Worm (Caenorhabditis elegans) whole organism, late embryonic: ENCODE results near the gene col-33.

Experiments used
- C38D4.7 ChIP-seq: fragments of 200-800 bp; sonication (Bioruptor generic); optimal IDR thresholded peaks from 2 replicates; lab custom pipeline; 2018; ENCODE audit warnings: mild to moderate bottlenecking, missing genetic modification characterization, moderate library complexity, missing compliant biosample characterization
- ceh-14 ChIP-seq: sonication (generic microtip); optimal IDR thresholded peaks from 2 replicates; lab custom pipeline; 2016; ENCODE audit warnings: missing genotype, missing genetic modification characterization, missing compliant biosample characterization
- ceh-18 ChIP-seq: sonication (generic microtip); optimal IDR thresholded peaks from 2 replicates; lab custom pipeline; 2016; ENCODE audit warnings: missing genetic modification characterization, missing compliant biosample characterization
- ceh-22 ChIP-seq: sonication (generic microtip); optimal IDR thresholded peaks from 2 replicates; lab custom pipeline; 2017; ENCODE audit warnings: missing biosample characterization, missing genetic modification characterization
- ceh-30 ChIP-seq: fragments of 150-350 bp; optimal IDR thresholded peaks from 2 replicates; lab custom pipeline; 2014; ENCODE audit warnings: missing biosample characterization, missing genetic modification characterization
- ceh-31 ChIP-seq: sonication (generic microtip); optimal IDR thresholded peaks from 2 replicates; lab custom pipeline; 2016; ENCODE audit warnings: missing genetic modification characterization, missing compliant biosample characterization
- ceh-34 ChIP-seq: sonication (generic microtip); optimal IDR thresholded peaks from 2 replicates; lab custom pipeline; 2016; ENCODE audit warnings: mild to moderate bottlenecking, missing genetic modification characterization, missing compliant biosample characterization
- ceh-45 ChIP-seq: fragments of 200-800 bp; sonication (Bioruptor generic); IDR thresholded peaks from 2 replicates; pipeline ENCODE4 v1.3.6; 2022; ENCODE audit warnings: missing genetic modification reagents, missing genetic modification characterization, missing compliant biosample characterization
- ceh-48 ChIP-seq: sonication (generic microtip); optimal IDR thresholded peaks from 2 replicates; lab custom pipeline; 2016; ENCODE audit warnings: missing genetic modification characterization, inconsistent platforms, missing compliant biosample characterization
- ceh-9 ChIP-seq: sonication (generic microtip); optimal IDR thresholded peaks from 2 replicates; lab custom pipeline; 2016; ENCODE audit warnings: mild to moderate bottlenecking, missing genetic modification characterization, inconsistent platforms, missing compliant biosample characterization
- dmd-4 ChIP-seq: sonication (generic microtip); optimal IDR thresholded peaks from 2 replicates; lab custom pipeline; 2016; ENCODE audit warnings: borderline replicate concordance, missing genetic modification characterization, missing compliant biosample characterization
- dve-1 ChIP-seq: sonication (generic microtip); optimal IDR thresholded peaks from 2 replicates; lab custom pipeline; 2017; ENCODE audit warnings: antibody characterized with exemption, mild to moderate bottlenecking, missing genetic modification characterization, missing compliant biosample characterization
- ets-4 ChIP-seq: sonication (generic microtip); optimal IDR thresholded peaks from 2 replicates; lab custom pipeline; 2016; ENCODE audit warnings: missing genetic modification characterization, missing compliant biosample characterization
- fkh-10 ChIP-seq: fragments of 150-350 bp; optimal IDR thresholded peaks from 2 replicates; lab custom pipeline; 2014; ENCODE audit warnings: missing biosample characterization, missing genetic modification reagents, missing genetic modification characterization
- fkh-6 ChIP-seq: sonication (generic microtip); optimal IDR thresholded peaks from 2 replicates; lab custom pipeline; 2016; ENCODE audit warnings: missing genetic modification characterization, missing compliant biosample characterization
- hlh-6 ChIP-seq: sonication (generic microtip); optimal IDR thresholded peaks from 2 replicates; lab custom pipeline; 2016; ENCODE audit warnings: missing genotype, missing genetic modification characterization, missing compliant biosample characterization
- hlh-8 ChIP-seq: sonication (generic microtip); optimal IDR thresholded peaks from 2 replicates; lab custom pipeline; 2016; ENCODE audit warnings: missing genotype, missing genetic modification characterization, missing compliant biosample characterization
- lin-11 ChIP-seq: fragments of 200-800 bp; sonication (Bioruptor generic); optimal IDR thresholded peaks from 2 replicates; lab custom pipeline; 2018; ENCODE audit warnings: mild to moderate bottlenecking, missing genetic modification characterization, missing compliant biosample characterization
- madf-2 ChIP-seq: sonication (generic microtip); optimal IDR thresholded peaks from 2 replicates; lab custom pipeline; 2017; ENCODE audit warnings: missing genetic modification characterization, missing compliant biosample characterization
- nfya-1 ChIP-seq: sonication (generic microtip); optimal IDR thresholded peaks from 2 replicates; lab custom pipeline; 2017; ENCODE audit warnings: missing genetic modification characterization, mild to moderate bottlenecking, missing compliant biosample characterization, antibody characterized with exemption, moderate library complexity
- nhr-11 ChIP-seq: fragments of 150-350 bp; optimal IDR thresholded peaks from 2 replicates; lab custom pipeline; 2014; ENCODE audit warnings: missing biosample characterization, missing genetic modification characterization
- nhr-232 ChIP-seq: sonication (generic microtip); optimal IDR thresholded peaks from 2 replicates; lab custom pipeline; 2016; ENCODE audit warnings: missing genetic modification characterization, missing compliant biosample characterization
- npax-4 ChIP-seq: sonication (generic microtip); optimal IDR thresholded peaks from 2 replicates; lab custom pipeline; 2016; ENCODE audit warnings: missing genetic modification characterization, missing compliant biosample characterization
- pag-3 ChIP-seq: sonication (generic microtip); optimal IDR thresholded peaks from 2 replicates; lab custom pipeline; 2016; ENCODE audit warnings: missing compliant biosample characterization, missing genetic modification characterization, borderline replicate concordance
- pha-2 ChIP-seq: sonication (generic microtip); optimal IDR thresholded peaks from 2 replicates; lab custom pipeline; 2017; ENCODE audit warnings: mild to moderate bottlenecking, missing genetic modification characterization, missing compliant biosample characterization
- ref-2 ChIP-seq: sonication (generic microtip); optimal IDR thresholded peaks from 2 replicates; lab custom pipeline; 2016; ENCODE audit warnings: missing genetic modification characterization, missing compliant biosample characterization
- sdc-2 ChIP-seq: sonication (generic microtip); optimal IDR thresholded peaks from 2 replicates; lab custom pipeline; 2016; ENCODE audit warnings: missing genotype, missing genetic modification characterization, missing compliant biosample characterization
- tbx-2 ChIP-seq: sonication (generic microtip); optimal IDR thresholded peaks from 2 replicates; lab custom pipeline; 2016; ENCODE audit warnings: missing genetic modification characterization, missing compliant biosample characterization
- ttx-3 ChIP-seq: sonication (generic microtip); optimal IDR thresholded peaks from 2 replicates; lab custom pipeline; 2016; ENCODE audit warnings: missing genetic modification reagents, missing genetic modification characterization, missing compliant biosample characterization
- unc-42 ChIP-seq: sonication (generic microtip); optimal IDR thresholded peaks from 2 replicates; lab custom pipeline; 2016; ENCODE audit warnings: missing genotype, missing genetic modification characterization, missing compliant biosample characterization
- unc-55 ChIP-seq: sonication (generic microtip); optimal IDR thresholded peaks from 2 replicates; lab custom pipeline; 2017; ENCODE audit warnings: missing biosample characterization, missing genetic modification reagents, missing genetic modification characterization

col-33 gene

DNA sequence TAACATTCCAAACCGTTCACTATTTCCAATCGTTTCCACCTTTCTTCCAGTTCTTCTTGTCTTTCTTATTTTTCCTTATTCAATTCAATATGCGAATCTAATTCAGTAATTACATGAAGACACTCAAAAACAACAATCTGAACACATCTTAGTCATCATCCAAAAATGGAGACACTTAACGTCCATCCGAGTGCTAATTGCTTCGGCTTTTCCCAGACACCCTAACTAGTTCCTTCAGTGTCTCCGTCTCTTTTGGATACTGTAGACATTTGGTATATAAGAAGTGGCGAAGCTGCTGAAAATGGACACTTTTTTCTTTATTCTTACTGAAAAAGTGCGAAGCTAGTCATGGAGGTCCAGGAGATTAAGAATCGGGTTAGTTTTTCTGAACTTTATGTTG, at the start of gene col-33:
Gene col-33 (plus strand): TSS at position 301 of the 400 bp plus-strand sequence.
- no peak for TF ChIP-seq nhr-11 (tag; lab: Kevin White, UChicago)
- TF ChIP-seq fkh-10 (GFP tag; lab: Kevin White, UChicago): no peak
- no peak for TF ChIP-seq pag-3 (tag; lab: Kevin White, UChicago)

DNA sequence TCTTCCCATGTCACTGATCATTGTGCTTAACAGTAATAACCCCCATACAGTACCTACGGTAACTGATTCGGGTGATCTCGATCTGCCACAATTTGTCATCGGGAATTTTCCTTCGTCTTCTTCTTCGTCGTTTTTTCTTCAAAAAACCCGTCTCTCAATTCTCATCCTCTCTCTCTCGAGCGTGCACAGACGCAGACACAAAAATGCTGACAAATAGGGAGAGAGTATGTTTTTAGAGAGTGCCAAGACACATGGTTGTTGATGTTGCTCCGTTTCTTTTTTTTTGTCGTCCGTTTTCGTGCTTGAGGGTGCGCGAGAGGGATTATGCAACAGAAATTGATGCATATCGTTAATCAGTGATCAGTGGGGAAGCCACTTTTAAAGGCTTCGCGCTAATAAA, 47.7 kb upstream of the col-33 start:
- TF ChIP-seq pha-2 (tag; lab: Kevin White, UChicago): no peak
- TF ChIP-seq dve-1 (tag; lab: Kevin White, UChicago): peak; percentile 63
- peak; percentile 22 for TF ChIP-seq ceh-18 (tag; lab: Kevin White, UChicago)
- no peak for TF ChIP-seq npax-4 (tag; lab: Kevin White, UChicago)
- peak; percentile 59 for TF ChIP-seq nfya-1
- TF ChIP-seq unc-42 (tag; lab: Kevin White, UChicago): peak; percentile 35
- TF ChIP-seq tbx-2: peak; percentile 35

DNA sequence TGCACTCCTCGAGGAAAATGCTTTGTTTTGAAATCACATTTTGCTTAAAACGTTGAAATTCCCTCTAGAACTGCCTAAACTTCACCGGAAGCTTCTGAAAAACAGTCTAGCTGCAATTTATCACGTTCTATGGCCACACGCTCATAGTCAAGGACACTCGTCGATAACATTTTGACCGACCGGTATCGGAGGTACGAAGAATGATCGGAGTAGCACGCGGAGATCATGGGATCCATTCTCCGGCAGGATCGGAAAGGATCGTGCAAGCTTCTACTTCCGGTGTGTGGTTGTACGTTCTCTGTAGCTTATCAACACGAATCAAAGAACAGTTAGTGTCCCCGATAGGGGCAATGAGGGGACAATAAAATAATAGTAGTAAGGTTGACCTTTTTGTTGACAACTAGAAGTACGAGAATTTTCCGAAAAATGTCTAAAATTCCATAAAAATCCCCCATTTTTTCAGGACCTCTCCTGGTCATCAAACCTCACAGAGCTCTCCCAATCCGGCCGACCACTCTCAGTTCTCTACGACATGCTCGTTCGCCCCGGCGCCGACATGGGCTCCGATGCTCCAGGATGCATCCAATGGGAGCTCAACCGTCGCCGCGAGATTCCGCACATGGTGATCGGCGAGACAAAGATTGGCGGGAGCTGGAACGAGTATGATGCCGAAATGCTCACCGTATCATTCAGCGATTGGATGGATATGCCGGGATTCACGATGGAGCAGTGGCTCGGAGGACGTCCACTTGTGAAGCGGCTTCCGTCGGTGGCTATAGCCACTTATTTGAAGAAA, 46.8 kb upstream of the col-33 start:
- no peak for TF ChIP-seq ttx-3 (tag; lab: Kevin White, UChicago)
- no peak for TF ChIP-seq hlh-8 (tag; lab: Kevin White, UChicago)
- TF ChIP-seq, all 69 proteins: peak for 0

- TF ChIP-seq nfya-1 (no peak), dmd-4 (tag; lab: Kevin White, UChicago) (no peak), ceh-31 (tag; lab: Kevin White, UChicago) (no peak), nhr-11 (tag; lab: Kevin White, UChicago) (no peak), ceh-22 (tag; lab: Kevin White, UChicago) (no peak), ceh-14 (no peak), madf-2 (tag; lab: Kevin White, UChicago) (no peak), npax-4 (tag; lab: Kevin White, UChicago) (no peak), fkh-6 (tag; lab: Kevin White, UChicago) (no peak), unc-55 (GFP tag; lab: Kevin White, UChicago) (no peak)
These were observed 44.8 kb upstream of the col-33 start for ce11 chrIV:4218276-4218675.

ce11 chrIV:4219983-4220382, 43.1 kb upstream of the col-33 start, which contains the start of gene F30B5.11:
Gene F30B5.11 (minus strand): TSS chrIV:4220083.
- TF ChIP-seq ceh-45: no peak
- TF ChIP-seq dmd-4 (tag; lab: Kevin White, UChicago): no peak
- no peak for TF ChIP-seq hlh-8 (tag; lab: Kevin White, UChicago)
- TF ChIP-seq ceh-30 (tag; lab: Kevin White, UChicago): no peak
- TF ChIP-seq lin-11 (tag; lab: Kevin White, UChicago): no peak
- no peak for TF ChIP-seq nhr-232 (tag; lab: Kevin White, UChicago)
- no peak for TF ChIP-seq ceh-48 (tag; lab: Kevin White, UChicago)
- TF ChIP-seq hlh-6 (tag; lab: Kevin White, UChicago): no peak
- no peak for TF ChIP-seq C38D4.7 (GFP tag; lab: Kevin White, UChicago)
- no peak for TF ChIP-seq ceh-9 (tag; lab: Kevin White, UChicago)
- no peak for TF ChIP-seq ceh-31 (tag; lab: Kevin White, UChicago)
- TF ChIP-seq ref-2 (tag; lab: Kevin White, UChicago): no peak
- TF ChIP-seq ceh-18 (tag; lab: Kevin White, UChicago): no peak
- no peak for TF ChIP-seq ceh-34
- TF ChIP-seq sdc-2 (tag; lab: Kevin White, UChicago): no peak
- no peak for TF ChIP-seq ets-4
- no peak for TF ChIP-seq ceh-22 (tag; lab: Kevin White, UChicago)
- TF ChIP-seq, all 69 proteins: peak for 0
